Fruit fly (Drosophila melanogaster): Measurements from ENCODE around the gene Ttc1.

Gene Ttc1

dm6 chr3R:16476472-16476871 lies 33.7 kb upstream of the Ttc1 start (continued):
- TF ChIP-seq ase (GFP tag; IDR thresholded peaks at IDR 0.05) (no peak), CG11695 (GFP tag; IDR thresholded peaks at IDR 0.05) (0 out of 3 replicates have a peak, but pooled peaks have one; percentile 16), E2f1 (GFP tag; IDR thresholded peaks at IDR 0.05) (no peak), disco-r (GFP tag; optimal IDR thresholded peaks at IDR 0.05) (no peak), CG4404 (GFP tag; IDR thresholded peaks at IDR 0.05) (no peak), NK7.1 (GFP tag; optimal IDR thresholded peaks at IDR 0.05) (no peak), CG33557 (GFP tag; optimal IDR thresholded peaks at IDR 0.05) (no peak), HmgZ (tag; optimal IDR thresholded peaks at IDR 0.05) (peak; percentile 8), CG9609 (GFP tag; optimal IDR thresholded peaks at IDR 0.05) (no peak), CG7839 (tag; optimal IDR thresholded peaks at IDR 0.05) (peak; percentile 67), CG15073 (GFP tag; optimal IDR thresholded peaks at IDR 0.05) (no peak), Dek (tag; optimal IDR thresholded peaks at IDR 0.05) (no peak), CG13287 (GFP tag; IDR thresholded peaks at IDR 0.05; ENCODE audit: partially characterized antibody) (no peak), sqz (GFP tag; optimal IDR thresholded peaks at IDR 0.05) (no peak), CG18599 (GFP tag; optimal IDR thresholded peaks at IDR 0.05) (peak; percentile 80), CG6272 (GFP tag; IDR thresholded peaks at IDR 0.05) (no peak), Camta (GFP tag; optimal IDR thresholded peaks at IDR 0.05) (no peak), dysf (GFP tag; IDR thresholded peaks at IDR 0.05) (peak; percentile 22; the same call in 1 of the 3 replicates), slou (GFP tag; optimal IDR thresholded peaks at IDR 0.05) (no peak), CG10321 (GFP tag; IDR thresholded peaks at IDR 0.05) (no peak), phol (tag; optimal IDR thresholded peaks at IDR 0.05) (peak; percentile 18), CG5245 (GFP tag; optimal IDR thresholded peaks at IDR 0.05) (no peak), hbn (GFP tag; IDR thresholded peaks at IDR 0.05; ENCODE audit: partially characterized antibody) (no peak), CG11456 (GFP tag; IDR thresholded peaks at IDR 0.05) (no peak), pita (GFP tag; optimal IDR thresholded peaks at IDR 0.05) (no peak), CG9437 (GFP tag; optimal IDR thresholded peaks at IDR 0.05) (no peak), Sox102F (GFP tag; optimal IDR thresholded peaks at IDR 0.05) (peak; percentile 29), Atf-2 (GFP tag; optimal IDR thresholded peaks at IDR 0.05) (no peak), Mes4 (GFP tag; optimal IDR thresholded peaks at IDR 0.05) (no peak), CG3726 (GFP tag; IDR thresholded peaks at IDR 0.05) (no peak), mld (GFP tag; IDR thresholded peaks at IDR 0.05; ENCODE audit: partially characterized antibody) (no peak), CG17359 (tag; optimal IDR thresholded peaks at IDR 0.05) (peak; percentile 23), CG2120 (GFP tag; optimal IDR thresholded peaks at IDR 0.05) (peak; percentile 58), jigr1 (GFP tag; IDR thresholded peaks at IDR 0.05) (no peak), Stat92E (GFP tag; optimal IDR thresholded peaks at IDR 0.05) (no peak), Hr51 (GFP tag; optimal IDR thresholded peaks at IDR 0.05) (peak in 1 of 2 experiments; percentile 37), stwl (tag; optimal IDR thresholded peaks at IDR 0.05) (no peak), sd (tag; optimal IDR thresholded peaks at IDR 0.05) (no peak), Hmx (GFP tag; optimal IDR thresholded peaks at IDR 0.05) (no peak), psq (GFP tag; optimal IDR thresholded peaks at IDR 0.05) (no peak), p53 (GFP tag; optimal IDR thresholded peaks at IDR 0.05) (no peak), hb (GFP tag; IDR thresholded peaks at IDR 0.05; ENCODE audit: partially characterized antibody) (no peak), z (GFP tag; IDR thresholded peaks at IDR 0.05) (no peak), CG7556 (GFP tag; optimal IDR thresholded peaks at IDR 0.05) (peak; percentile 61), CG30020 (tag; optimal IDR thresholded peaks at IDR 0.05) (no peak), crp (GFP tag; optimal IDR thresholded peaks at IDR 0.05) (no peak), CG11247 (GFP tag; IDR thresholded peaks at IDR 0.05) (no peak), ham (GFP tag; IDR thresholded peaks at IDR 0.05) (no peak), H15 (GFP tag; IDR thresholded peaks at IDR 0.05) (no peak), nerfin-2 (GFP tag; IDR thresholded peaks at IDR 0.05; ENCODE audit: partially characterized antibody) (no peak), Nf-YB (GFP tag; optimal IDR thresholded peaks at IDR 0.05) (no peak)

Data from whole organism, embryonic.